Worm (Caenorhabditis elegans): Measurements from ENCODE around the gene K05G3.2.

ce11 chrX:16490753-16491152 lies 4.0 kb upstream of the K05G3.2 start:
- TF ChIP-seq C16A3.4 (tag; optimal IDR thresholded peaks at IDR 0.05) (no peak), xbp-1 (tag; optimal IDR thresholded peaks at IDR 0.05) (no peak), fos-1 (tag; optimal IDR thresholded peaks at IDR 0.05) (no peak), nhr-84 (tag; optimal IDR thresholded peaks at IDR 0.05) (no peak), nhr-237 (tag; optimal IDR thresholded peaks at IDR 0.05) (no peak), vab-15 (tag; optimal IDR thresholded peaks at IDR 0.05) (no peak), fkh-10 (GFP tag; optimal IDR thresholded peaks at IDR 0.05) (no peak), mep-1 (tag; optimal IDR thresholded peaks at IDR 0.05) (no peak), lir-3 (tag; optimal IDR thresholded peaks at IDR 0.05; ENCODE audit: poor library complexity) (no peak), lin-39 (tag; optimal IDR thresholded peaks at IDR 0.05) (no peak), unc-30 (tag; optimal IDR thresholded peaks at IDR 0.05) (no peak), nhr-11 (tag; optimal IDR thresholded peaks at IDR 0.05) (no peak), dsc-1 (tag; optimal IDR thresholded peaks at IDR 0.05) (no peak)
